Fruit fly (Drosophila melanogaster): Measurements from ENCODE around the gene Ndf.

DNA sequence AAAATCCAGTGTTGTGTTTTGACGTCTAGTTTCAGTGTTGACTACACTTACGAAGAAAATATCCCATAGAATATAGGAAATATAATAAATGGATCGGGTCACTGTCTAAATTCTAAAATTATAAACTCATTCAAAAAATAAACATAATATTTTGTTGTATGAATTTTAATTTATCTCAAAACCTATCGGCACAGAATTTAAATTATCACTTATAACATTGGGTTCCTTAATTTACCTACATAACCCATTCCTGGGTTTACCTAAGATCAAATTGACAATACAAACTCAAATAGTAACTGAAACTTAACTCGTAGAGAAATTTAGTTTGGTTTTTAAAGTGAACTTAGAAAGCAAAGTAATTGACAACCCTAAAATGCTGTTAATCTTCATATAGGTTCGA lies 7.1 kb upstream of the Ndf start:
- no peak for TF ChIP-seq cas (GFP tag; IDR thresholded peaks at IDR 0.05)
- no peak for TF ChIP-seq ro (GFP tag; IDR thresholded peaks at IDR 0.05)
- TF ChIP-seq CG10543 (GFP tag; optimal IDR thresholded peaks at IDR 0.05), result no peak
- no peak for TF ChIP-seq insv (GFP tag; optimal IDR thresholded peaks at IDR 0.05)
